Worm (Caenorhabditis elegans) whole organism, L3 larva: ENCODE results near the gene R09H10.5.
A peak's percentile ranks its signal among the peaks of the same experiment; 100 is the strongest.

ENCODE experiments used
- aly-2 ChIP-seq: fragments of 150-350 bp; optimal IDR thresholded peaks from 2 replicates; lab custom pipeline; 2014; ENCODE audit warnings: missing biosample characterization, missing genetic modification characterization
- ama-1 ChIP-seq: fragments of 150-350 bp; optimal IDR thresholded peaks from 2 replicates; lab custom pipeline; 2018
- ceh-16 ChIP-seq: sonication (generic microtip); optimal IDR thresholded peaks from 2 replicates; lab custom pipeline; 2017; ENCODE audit warnings: missing biosample characterization, missing genetic modification characterization
- ceh-82 ChIP-seq: fragments of 150-350 bp; optimal IDR thresholded peaks from 2 replicates; lab custom pipeline; 2014; ENCODE audit warnings: missing biosample characterization, missing genetic modification characterization
- ceh-9 ChIP-seq: sonication (generic microtip); optimal IDR thresholded peaks from 2 replicates; lab custom pipeline; 2018; ENCODE audit warnings: missing biosample characterization, missing genetic modification characterization
- daf-12 ChIP-seq: fragments of 150-350 bp; optimal IDR thresholded peaks from 2 replicates; lab custom pipeline; 2014; ENCODE audit warnings: missing biosample characterization, missing genetic modification reagents, missing genetic modification characterization
- egl-27 ChIP-seq: sonication (generic microtip); optimal IDR thresholded peaks from 4 replicates; lab custom pipeline; 2017; ENCODE audit warnings: missing biosample characterization, missing genetic modification reagents, missing genetic modification characterization
- egl-5 ChIP-seq: fragments of 150-350 bp; optimal IDR thresholded peaks from 2 replicates; lab custom pipeline; 2017; ENCODE audit warnings: missing biosample characterization, missing genetic modification reagents, missing genetic modification characterization, inconsistent platforms
- elt-1 ChIP-seq: fragments of 150-350 bp; optimal IDR thresholded peaks from 2 replicates; lab custom pipeline; 2014; ENCODE audit warnings: missing biosample characterization, missing genetic modification characterization
- elt-2 ChIP-seq: sonication (generic microtip); optimal IDR thresholded peaks from 2 replicates; lab custom pipeline; 2016; ENCODE audit warnings: missing genetic modification reagents, mild to moderate bottlenecking, missing genetic modification characterization, missing compliant biosample characterization
- elt-3 ChIP-seq, 3 experiments: fragments of 150-350 bp in 1 of 3; sonication (generic microtip) in 2 of 3; optimal IDR thresholded peaks; 2 replicates in 2 of 3; 4 replicates in 1 of 3; lab custom pipeline; 2014 to 2017; ENCODE audit warnings: missing biosample characterization in 3 of 3, missing genetic modification characterization in 3 of 3
- eor-1 ChIP-seq, 2 experiments: fragments of 150-350 bp; optimal IDR thresholded peaks; 2 replicates each; lab custom pipeline; 2014 to 2018; ENCODE audit warnings: missing biosample characterization in 2 of 2, missing genetic modification characterization in 2 of 2
- fos-1 ChIP-seq: fragments of 150-350 bp; optimal IDR thresholded peaks from 2 replicates; lab custom pipeline; 2014; ENCODE audit warnings: missing biosample characterization, missing genetic modification characterization
- hmg-11 ChIP-seq: sonication (generic microtip); optimal IDR thresholded peaks from 2 replicates; lab custom pipeline; 2016; ENCODE audit warnings: missing genetic modification characterization, missing compliant biosample characterization
- jun-1 ChIP-seq: fragments of 150-350 bp; optimal IDR thresholded peaks from 2 replicates; lab custom pipeline; 2014; ENCODE audit warnings: missing biosample characterization, missing genetic modification reagents, missing genetic modification characterization
- lin-15B ChIP-seq: fragments of 150-350 bp; optimal IDR thresholded peaks from 2 replicates; lab custom pipeline; 2014; ENCODE audit warnings: missing biosample characterization, missing genetic modification characterization
- lin-39 ChIP-seq: fragments of 150-350 bp; optimal IDR thresholded peaks from 2 replicates; lab custom pipeline; 2018; ENCODE audit warnings: missing biosample characterization, missing genetic modification reagents, missing genetic modification characterization
- mdl-1 ChIP-seq: fragments of 150-350 bp; optimal IDR thresholded peaks from 2 replicates; lab custom pipeline; 2014; ENCODE audit warnings: missing biosample characterization, missing genetic modification characterization
- mml-1 ChIP-seq: fragments of 150-350 bp; sonication (generic microtip); optimal IDR thresholded peaks from 3 replicates; lab custom pipeline; 2014; ENCODE audit warnings: missing biosample characterization, missing genetic modification characterization
- nfya-1 ChIP-seq: sonication (generic microtip); optimal IDR thresholded peaks from 2 replicates; lab custom pipeline; 2017; ENCODE audit warnings: missing genetic modification characterization, mild to moderate bottlenecking, missing compliant biosample characterization, antibody characterized with exemption, moderate library complexity; ENCODE audit not compliant: insufficient read depth
- nhr-12 ChIP-seq: fragments of 150-350 bp; optimal IDR thresholded peaks from 2 replicates; lab custom pipeline; 2014; ENCODE audit warnings: missing biosample characterization, missing genetic modification characterization
- nhr-23 ChIP-seq: fragments of 150-350 bp; optimal IDR thresholded peaks from 2 replicates; lab custom pipeline; 2014; ENCODE audit warnings: missing biosample characterization, missing genetic modification reagents, missing genetic modification characterization
- nhr-237 ChIP-seq: fragments of 150-350 bp; optimal IDR thresholded peaks from 2 replicates; lab custom pipeline; 2014; ENCODE audit warnings: missing biosample characterization, missing genetic modification characterization
- nhr-25 ChIP-seq: sonication (generic microtip); optimal IDR thresholded peaks from 2 replicates; lab custom pipeline; 2017; ENCODE audit warnings: missing biosample characterization, missing genetic modification characterization
- nhr-28 ChIP-seq: fragments of 150-350 bp; optimal IDR thresholded peaks from 2 replicates; lab custom pipeline; 2014; ENCODE audit warnings: missing biosample characterization, missing genetic modification characterization
- nhr-43 ChIP-seq: sonication (generic microtip); optimal IDR thresholded peaks from 2 replicates; lab custom pipeline; 2016; ENCODE audit warnings: mild to moderate bottlenecking, missing genetic modification characterization, missing compliant biosample characterization; ENCODE audit not compliant: poor library complexity, severe bottlenecking
- nhr-67 ChIP-seq: fragments of 150-350 bp; optimal IDR thresholded peaks from 2 replicates; lab custom pipeline; 2014; ENCODE audit warnings: missing biosample characterization, missing genetic modification characterization
- pha-4 ChIP-seq: fragments of 150-350 bp; optimal IDR thresholded peaks from 2 replicates; lab custom pipeline; 2014; ENCODE audit warnings: missing biosample characterization, missing genetic modification reagents, missing genetic modification characterization
- pqm-1 ChIP-seq: fragments of 150-350 bp; optimal IDR thresholded peaks from 2 replicates; lab custom pipeline; 2017; ENCODE audit warnings: missing biosample characterization, missing genetic modification characterization, inconsistent platforms
- snpc-4 ChIP-seq: fragments of 150-350 bp; optimal IDR thresholded peaks from 2 replicates; lab custom pipeline; 2014; ENCODE audit warnings: missing biosample characterization, missing genetic modification characterization
- tbx-2 ChIP-seq: sonication (generic microtip); optimal IDR thresholded peaks from 2 replicates; lab custom pipeline; 2016; ENCODE audit warnings: mild to moderate bottlenecking, missing genetic modification characterization, missing compliant biosample characterization
- unc-39 ChIP-seq: sonication (generic microtip); optimal IDR thresholded peaks from 4 replicates; lab custom pipeline; 2017; ENCODE audit warnings: missing biosample characterization, missing genetic modification characterization
- zag-1 ChIP-seq: fragments of 150-350 bp; optimal IDR thresholded peaks from 2 replicates; lab custom pipeline; 2014; ENCODE audit warnings: missing biosample characterization, missing genetic modification characterization
- ztf-4 ChIP-seq: fragments of 150-350 bp; optimal IDR thresholded peaks from 2 replicates; lab custom pipeline; 2014; ENCODE audit warnings: missing biosample characterization, missing genetic modification characterization

R09H10.5 gene

DNA sequence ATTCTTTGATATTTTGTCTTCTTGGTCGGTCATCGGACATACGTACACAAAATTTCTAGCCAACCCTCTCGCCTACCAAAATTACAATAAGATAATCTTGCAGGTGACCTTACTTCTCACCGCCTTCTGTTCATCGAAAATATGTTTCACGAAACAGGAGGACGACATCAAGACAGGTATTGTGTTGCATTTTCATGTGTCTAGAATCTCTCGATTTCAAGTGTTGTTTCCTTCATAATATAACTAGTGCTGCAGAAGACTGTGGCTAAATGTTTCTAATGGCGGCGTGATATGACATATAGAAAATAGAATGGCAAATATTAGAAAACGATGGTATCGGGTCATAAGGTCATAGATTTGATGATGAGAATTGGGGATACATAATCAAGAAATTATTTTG, 11.5 kb downstream of the R09H10.5 start:
- TF ChIP-seq nhr-23 (tag; lab: Kevin White, UChicago), result peak; percentile 26
- TF ChIP-seq nhr-43, result peak; percentile 21
- no peak for TF ChIP-seq ceh-9 (tag; lab: Kevin White, UChicago)
- TF ChIP-seq nhr-25 (tag; lab: Kevin White, UChicago), result peak; percentile 92

DNA sequence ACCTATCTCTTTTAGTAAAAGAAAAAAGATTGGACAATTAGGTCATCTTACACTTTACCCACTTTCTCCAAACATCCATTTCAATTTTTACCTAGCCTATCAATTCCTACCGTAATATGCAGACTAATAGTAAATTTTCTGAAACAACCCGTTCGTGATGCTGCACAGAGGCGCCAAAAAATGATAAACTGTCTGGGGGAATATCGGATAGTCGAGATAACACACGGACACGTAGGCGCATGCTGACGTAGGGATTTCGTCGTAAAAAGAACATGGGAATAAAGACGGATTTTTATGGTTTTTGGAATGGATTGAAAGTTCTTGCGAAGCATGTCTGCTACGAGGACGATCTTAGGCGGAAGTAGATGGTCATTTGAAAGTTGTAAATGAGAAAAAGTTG, 12.3 kb downstream of the R09H10.5 start:
- no peak for TF ChIP-seq tbx-2 (tag; lab: Kevin White, UChicago)
- TF ChIP-seq elt-3 (tag; optimal IDR thresholded peaks at IDR 0.05; lab: Kevin White, UChicago), result no peak
- TF ChIP-seq nhr-23 (tag; lab: Kevin White, UChicago), result no peak
- TF ChIP-seq nhr-43, result no peak
- no peak for TF ChIP-seq fos-1 (tag; lab: Kevin White, UChicago)
- TF ChIP-seq ztf-4 (tag; lab: Kevin White, UChicago), result no peak
- TF ChIP-seq nhr-12 (tag; lab: Kevin White, UChicago), result no peak
- TF ChIP-seq egl-5, result no peak
- TF ChIP-seq ceh-82, result no peak
- no peak for TF ChIP-seq elt-1 (tag; lab: Kevin White, UChicago)
- no peak for TF ChIP-seq elt-2
- no peak for TF ChIP-seq eor-1 (tag; optimal IDR thresholded peaks at IDR 0.05; lab: Kevin White, UChicago)
- TF ChIP-seq jun-1 (tag; lab: Kevin White, UChicago), result no peak
- no peak for TF ChIP-seq nhr-237 (tag; lab: Kevin White, UChicago)
- TF ChIP-seq nhr-67 (tag; lab: Kevin White, UChicago), result no peak
- TF ChIP-seq ceh-9 (tag; lab: Kevin White, UChicago), result no peak
- TF ChIP-seq mml-1 (tag; lab: Kevin White, UChicago), result no peak
- no peak for TF ChIP-seq egl-27
- TF ChIP-seq hmg-11 (tag; lab: Kevin White, UChicago), result no peak
- TF ChIP-seq, all 47 proteins: peak for 0

DNA sequence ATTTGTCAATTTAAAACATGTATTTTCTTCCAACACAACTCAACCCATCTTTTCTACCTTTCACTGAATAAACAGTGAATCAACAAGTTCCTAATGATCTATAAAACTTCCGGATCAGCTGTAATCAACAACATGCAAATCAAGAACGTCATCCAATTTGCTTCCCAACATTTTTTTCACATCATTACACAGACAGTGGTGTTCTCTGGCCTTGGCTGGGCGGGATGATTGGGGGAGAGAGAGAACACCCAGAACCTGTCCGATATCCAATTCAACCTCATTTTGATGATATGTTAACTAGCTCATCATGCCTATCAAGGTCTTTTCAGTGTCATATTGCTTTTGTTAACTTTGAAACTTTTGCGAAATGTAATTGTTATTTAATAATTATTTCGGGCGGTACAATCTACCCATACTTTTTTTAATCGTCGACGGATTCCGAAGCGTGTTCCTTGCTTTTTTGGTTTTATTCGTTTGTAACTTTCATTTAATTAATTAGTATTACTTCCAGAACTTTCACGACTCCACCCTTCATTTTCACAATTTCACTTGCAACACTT, 13.6 kb downstream of the R09H10.5 start, which contains the start of gene ptr-14:
Gene ptr-14 (plus strand): TSS at position 510 of the 560 bp plus-strand sequence.
- TF ChIP-seq tbx-2 (tag; lab: Kevin White, UChicago), result no peak
- peak; percentile 66 for TF ChIP-seq nhr-25 (tag; lab: Kevin White, UChicago)
- no peak for TF ChIP-seq lin-39 (tag; lab: Kevin White, UChicago)
- TF ChIP-seq daf-12 (tag; lab: Kevin White, UChicago), result no peak
- TF ChIP-seq nhr-28, result no peak
- no peak for TF ChIP-seq ceh-9 (tag; lab: Kevin White, UChicago)
- TF ChIP-seq elt-1 (tag; lab: Kevin White, UChicago), result no peak
- TF ChIP-seq nhr-67 (tag; lab: Kevin White, UChicago), result no peak
- TF ChIP-seq nfya-1 (tag; lab: Kevin White, UChicago), result no peak
- TF ChIP-seq ceh-82, result no peak
- TF ChIP-seq ceh-16 (tag; lab: Kevin White, UChicago), result no peak
- TF ChIP-seq eor-1 (tag; optimal IDR thresholded peaks at IDR 0.05; lab: Kevin White, UChicago), result no peak
- no peak for TF ChIP-seq jun-1 (tag; lab: Kevin White, UChicago)
- TF ChIP-seq zag-1 (tag; lab: Kevin White, UChicago), result no peak
- peak; percentile 11 for TF ChIP-seq ama-1 (lab: Kevin White, UChicago)
- TF ChIP-seq unc-39, result no peak
- TF ChIP-seq pqm-1, result no peak
- TF ChIP-seq elt-3 (tag; optimal IDR thresholded peaks at IDR 0.05; lab: Kevin White, UChicago), result no peak
- TF ChIP-seq nhr-23 (tag; lab: Kevin White, UChicago), result peak; percentile 22
- TF ChIP-seq nhr-12 (tag; lab: Kevin White, UChicago), result no peak
- peak; percentile 53 for TF ChIP-seq nhr-43
- no peak for TF ChIP-seq mdl-1
- no peak for TF ChIP-seq aly-2 (tag; lab: Kevin White, UChicago)
- TF ChIP-seq lin-15B (tag; lab: Kevin White, UChicago), result no peak
- TF ChIP-seq mml-1 (tag; lab: Kevin White, UChicago), result no peak
- TF ChIP-seq pha-4 (tag; lab: Kevin White, UChicago), result no peak
- TF ChIP-seq, all 47 proteins: peak for 4

DNA sequence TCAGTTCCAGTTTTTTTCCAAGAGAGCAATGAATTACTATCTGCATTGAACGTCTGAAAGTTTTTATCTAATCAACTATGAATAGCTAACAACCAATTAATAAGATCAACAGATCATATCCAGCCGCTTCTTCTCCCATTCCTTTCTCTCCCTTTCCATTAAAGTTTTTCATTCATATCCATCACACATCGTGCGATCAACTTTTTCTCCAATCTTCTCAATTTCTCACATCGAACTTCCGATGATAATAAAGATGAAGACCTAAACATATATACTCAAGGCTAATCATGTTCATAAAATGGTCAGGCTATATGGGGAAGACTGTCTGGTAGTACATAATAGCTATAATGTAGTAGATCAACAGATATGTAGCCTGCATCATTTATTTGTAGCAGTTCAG, 16.3 kb downstream of the R09H10.5 start:
- TF ChIP-seq nhr-25 (tag; lab: Kevin White, UChicago), result peak; percentile 36
- no peak for TF ChIP-seq snpc-4 (tag; lab: Kevin White, UChicago)
- TF ChIP-seq nhr-23 (tag; lab: Kevin White, UChicago), result peak; percentile 5
